Worm (Caenorhabditis elegans) whole organism, L4 larva: Measurements from ENCODE around the gene tric-1B.1.

Source experiments
- R02D3.7 ChIP-seq: fragments of 150-350 bp; sonication (generic microtip); optimal IDR thresholded peaks from 3 replicates; lab custom pipeline; 2014; ENCODE audit warnings: missing biosample characterization, missing genetic modification characterization
- lin-39 ChIP-seq: fragments of 150-350 bp; optimal IDR thresholded peaks from 2 replicates; lab custom pipeline; 2014; ENCODE audit warnings: missing biosample characterization, missing genetic modification reagents, missing genetic modification characterization
- mep-1 ChIP-seq: fragments of 150-350 bp; sonication (generic microtip); optimal IDR thresholded peaks from 3 replicates; lab custom pipeline; 2014; ENCODE audit warnings: missing biosample characterization, missing genetic modification characterization
- unc-62 ChIP-seq, 3 experiments: fragments of 150-350 bp in 1 of 3; sonication (generic microtip); optimal IDR thresholded peaks in 2 of 3; peaks in 1 of 3; 1 replicate in 1 of 3; 2 replicates in 2 of 3; lab custom pipeline; 2014 to 2017; ENCODE audit warnings: missing biosample characterization in 3 of 3, missing genetic modification characterization in 3 of 3, missing genetic modification reagents in 3 of 3, missing genotype in 1 of 3

- TF ChIP-seq mep-1, result no peak
- no peak for TF ChIP-seq R02D3.7 (tag; lab: Kevin White, UChicago)
- no peak for TF ChIP-seq lin-39 (tag; lab: Kevin White, UChicago)
- TF ChIP-seq unc-62 (GFP tag; optimal IDR thresholded peaks at IDR 0.05 in 1 of 2; lab: Kevin White, UChicago), result no peak
- no peak for TF ChIP-seq unc-62 (tag; optimal IDR thresholded peaks at IDR 0.05; lab: Kevin White, UChicago)
These were observed 34.6 kb upstream of the tric-1B.1 start for ce11 chrII:12300680-12301079.
